Worm (Caenorhabditis elegans) whole organism, L3 larva: ENCODE results near the gene attf-4.
A peak's percentile ranks its signal among the peaks of the same experiment; 100 is the strongest.

Source experiments
- R02D3.7 ChIP-seq: fragments of 150-350 bp; optimal IDR thresholded peaks from 2 replicates; lab custom pipeline; 2014; ENCODE audit warnings: missing biosample characterization, missing genetic modification characterization
- ZK546.5 ChIP-seq: sonication (generic microtip); optimal IDR thresholded peaks from 2 replicates; lab custom pipeline; 2017; ENCODE audit warnings: missing biosample characterization, missing genetic modification characterization
- aly-2 ChIP-seq: fragments of 150-350 bp; optimal IDR thresholded peaks from 2 replicates; lab custom pipeline; 2014; ENCODE audit warnings: missing biosample characterization, missing genetic modification characterization
- ama-1 ChIP-seq: fragments of 150-350 bp; optimal IDR thresholded peaks from 2 replicates; lab custom pipeline; 2018
- ceh-16 ChIP-seq: sonication (generic microtip); optimal IDR thresholded peaks from 2 replicates; lab custom pipeline; 2017; ENCODE audit warnings: missing biosample characterization, missing genetic modification characterization
- ceh-9 ChIP-seq: sonication (generic microtip); optimal IDR thresholded peaks from 2 replicates; lab custom pipeline; 2018; ENCODE audit warnings: missing biosample characterization, missing genetic modification characterization
- elt-1 ChIP-seq: fragments of 150-350 bp; optimal IDR thresholded peaks from 2 replicates; lab custom pipeline; 2014; ENCODE audit warnings: missing biosample characterization, missing genetic modification characterization
- elt-2 ChIP-seq: sonication (generic microtip); optimal IDR thresholded peaks from 2 replicates; lab custom pipeline; 2016; ENCODE audit warnings: missing genetic modification reagents, mild to moderate bottlenecking, missing genetic modification characterization, missing compliant biosample characterization
- elt-3 ChIP-seq, 3 experiments: fragments of 150-350 bp in 1 of 3; sonication (generic microtip) in 2 of 3; optimal IDR thresholded peaks; 2 replicates in 2 of 3; 4 replicates in 1 of 3; lab custom pipeline; 2014 to 2017; ENCODE audit warnings: missing biosample characterization in 3 of 3, missing genetic modification characterization in 3 of 3
- eor-1 ChIP-seq, 2 experiments: fragments of 150-350 bp; optimal IDR thresholded peaks; 2 replicates each; lab custom pipeline; 2014 to 2018; ENCODE audit warnings: missing biosample characterization in 2 of 2, missing genetic modification characterization in 2 of 2
- fkh-2 ChIP-seq: fragments of 150-350 bp; optimal IDR thresholded peaks from 2 replicates; lab custom pipeline; 2014; ENCODE audit warnings: missing biosample characterization, missing genetic modification reagents, missing genetic modification characterization
- fos-1 ChIP-seq: fragments of 150-350 bp; optimal IDR thresholded peaks from 2 replicates; lab custom pipeline; 2014; ENCODE audit warnings: missing biosample characterization, missing genetic modification characterization
- hmg-11 ChIP-seq: sonication (generic microtip); optimal IDR thresholded peaks from 2 replicates; lab custom pipeline; 2016; ENCODE audit warnings: missing genetic modification characterization, missing compliant biosample characterization
- lsy-12 ChIP-seq: sonication (generic microtip); optimal IDR thresholded peaks from 2 replicates; lab custom pipeline; 2016; ENCODE audit warnings: mild to moderate bottlenecking, missing genetic modification characterization, missing compliant biosample characterization
- mdl-1 ChIP-seq: fragments of 150-350 bp; optimal IDR thresholded peaks from 2 replicates; lab custom pipeline; 2014; ENCODE audit warnings: missing biosample characterization, missing genetic modification characterization
- mml-1 ChIP-seq: fragments of 150-350 bp; sonication (generic microtip); optimal IDR thresholded peaks from 3 replicates; lab custom pipeline; 2014; ENCODE audit warnings: missing biosample characterization, missing genetic modification characterization
- nfya-1 ChIP-seq: sonication (generic microtip); optimal IDR thresholded peaks from 2 replicates; lab custom pipeline; 2017; ENCODE audit warnings: missing genetic modification characterization, mild to moderate bottlenecking, missing compliant biosample characterization, antibody characterized with exemption, moderate library complexity; ENCODE audit not compliant: insufficient read depth
- nhr-11 ChIP-seq: fragments of 150-350 bp; optimal IDR thresholded peaks from 2 replicates; lab custom pipeline; 2014; ENCODE audit warnings: missing biosample characterization, missing genetic modification characterization
- nhr-25 ChIP-seq: sonication (generic microtip); optimal IDR thresholded peaks from 2 replicates; lab custom pipeline; 2017; ENCODE audit warnings: missing biosample characterization, missing genetic modification characterization
- nhr-28 ChIP-seq: fragments of 150-350 bp; optimal IDR thresholded peaks from 2 replicates; lab custom pipeline; 2014; ENCODE audit warnings: missing biosample characterization, missing genetic modification characterization
- nhr-43 ChIP-seq: sonication (generic microtip); optimal IDR thresholded peaks from 2 replicates; lab custom pipeline; 2016; ENCODE audit warnings: mild to moderate bottlenecking, missing genetic modification characterization, missing compliant biosample characterization; ENCODE audit not compliant: poor library complexity, severe bottlenecking
- nhr-67 ChIP-seq: fragments of 150-350 bp; optimal IDR thresholded peaks from 2 replicates; lab custom pipeline; 2014; ENCODE audit warnings: missing biosample characterization, missing genetic modification characterization
- nhr-76 ChIP-seq: fragments of 150-350 bp; sonication (generic microtip); optimal IDR thresholded peaks from 5 replicates; lab custom pipeline; 2014; ENCODE audit warnings: missing biosample characterization, missing genetic modification characterization
- nhr-77 ChIP-seq: fragments of 150-350 bp; optimal IDR thresholded peaks from 2 replicates; lab custom pipeline; 2014; ENCODE audit warnings: missing biosample characterization, missing genetic modification characterization
- pha-4 ChIP-seq: fragments of 150-350 bp; optimal IDR thresholded peaks from 2 replicates; lab custom pipeline; 2014; ENCODE audit warnings: missing biosample characterization, missing genetic modification reagents, missing genetic modification characterization
- sea-2 ChIP-seq: fragments of 150-350 bp; sonication (generic microtip); optimal IDR thresholded peaks from 4 replicates; lab custom pipeline; 2014; ENCODE audit warnings: missing biosample characterization, missing genetic modification reagents, missing genetic modification characterization
- skn-1 ChIP-seq: fragments of 150-350 bp; optimal IDR thresholded peaks from 2 replicates; lab custom pipeline; 2014; ENCODE audit warnings: missing biosample characterization, missing genetic modification characterization
- tbx-2 ChIP-seq: sonication (generic microtip); optimal IDR thresholded peaks from 2 replicates; lab custom pipeline; 2016; ENCODE audit warnings: mild to moderate bottlenecking, missing genetic modification characterization, missing compliant biosample characterization
- unc-39 ChIP-seq: sonication (generic microtip); optimal IDR thresholded peaks from 4 replicates; lab custom pipeline; 2017; ENCODE audit warnings: missing biosample characterization, missing genetic modification characterization
- zag-1 ChIP-seq: fragments of 150-350 bp; optimal IDR thresholded peaks from 2 replicates; lab custom pipeline; 2014; ENCODE audit warnings: missing biosample characterization, missing genetic modification characterization
- ztf-11 ChIP-seq: fragments of 150-350 bp; optimal IDR thresholded peaks from 2 replicates; lab custom pipeline; 2014; ENCODE audit warnings: missing biosample characterization, missing genetic modification characterization

Gene attf-4

ce11 chrIII:6080263-6080662 is at the start of gene attf-4:
attf-4 (plus strand) TSS chrIII:6080563.
- TF ChIP-seq nfya-1 (tag; lab: Kevin White, UChicago): no peak
- TF ChIP-seq tbx-2 (tag; lab: Kevin White, UChicago): no peak
- TF ChIP-seq lsy-12 (tag; lab: Kevin White, UChicago): no peak
- TF ChIP-seq skn-1 (tag; lab: Kevin White, UChicago): no peak
- TF ChIP-seq nhr-67 (tag; lab: Kevin White, UChicago): no peak
- no peak for TF ChIP-seq nhr-77 (tag; lab: Kevin White, UChicago)
- no peak for TF ChIP-seq aly-2 (tag; lab: Kevin White, UChicago)
- TF ChIP-seq elt-2 (tag; lab: Kevin White, UChicago): peak; percentile 45
- TF ChIP-seq, all 47 proteins: peak for 1

ce11 chrIII:6039370-6039769 is 41.0 kb upstream of the attf-4 start, which contains the start of gene ift-139:
ift-139 (minus strand) TSS chrIII:6039470.
- TF ChIP-seq ztf-11 (tag; lab: Kevin White, UChicago) (no peak), ceh-9 (tag; lab: Kevin White, UChicago) (no peak), nfya-1 (tag; lab: Kevin White, UChicago) (no peak), ama-1 (no peak)

DNA sequence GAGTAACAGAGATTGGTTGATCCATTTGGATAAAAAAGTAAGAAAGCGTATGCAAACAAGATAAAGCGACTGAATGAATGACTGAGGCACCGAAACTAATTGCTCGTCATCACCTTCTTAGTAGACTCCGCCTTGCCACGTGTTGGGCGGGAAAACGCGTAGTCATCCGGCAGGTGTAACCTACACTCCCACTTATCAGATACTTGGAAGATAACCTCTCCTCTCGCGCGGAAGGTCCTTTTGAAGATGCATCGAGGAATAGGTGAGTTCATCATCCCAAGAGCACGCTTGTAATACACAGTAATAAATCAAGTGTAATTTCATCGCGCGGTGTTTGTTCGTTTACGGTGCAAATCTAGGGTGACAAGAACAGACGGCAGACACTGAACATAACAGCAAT is 33.5 kb upstream of the attf-4 start, which contains the start of gene tbx-11:
Gene tbx-11 (minus strand): TSS at position 101 of the 400 bp plus-strand sequence.
- TF ChIP-seq mdl-1: no peak
- no peak for TF ChIP-seq unc-39 (tag; lab: Kevin White, UChicago)
- TF ChIP-seq R02D3.7 (tag; lab: Kevin White, UChicago): no peak
- TF ChIP-seq nhr-43 (tag; lab: Kevin White, UChicago): no peak
- no peak for TF ChIP-seq eor-1 (tag; optimal IDR thresholded peaks at IDR 0.05; lab: Kevin White, UChicago)
- no peak for TF ChIP-seq ztf-11 (tag; lab: Kevin White, UChicago)
- no peak for TF ChIP-seq fos-1 (tag; lab: Kevin White, UChicago)
- no peak for TF ChIP-seq zag-1 (tag; lab: Kevin White, UChicago)
- no peak for TF ChIP-seq elt-3 (tag; optimal IDR thresholded peaks at IDR 0.05; lab: Kevin White, UChicago)
- TF ChIP-seq fkh-2 (tag; lab: Kevin White, UChicago): no peak
- TF ChIP-seq sea-2 (GFP tag; lab: Kevin White, UChicago): no peak
- no peak for TF ChIP-seq nhr-67 (tag; lab: Kevin White, UChicago)
- no peak for TF ChIP-seq ama-1
- TF ChIP-seq nhr-25 (tag; lab: Kevin White, UChicago): no peak
- no peak for TF ChIP-seq nhr-11 (tag; lab: Kevin White, UChicago)
- TF ChIP-seq elt-1: no peak

DNA sequence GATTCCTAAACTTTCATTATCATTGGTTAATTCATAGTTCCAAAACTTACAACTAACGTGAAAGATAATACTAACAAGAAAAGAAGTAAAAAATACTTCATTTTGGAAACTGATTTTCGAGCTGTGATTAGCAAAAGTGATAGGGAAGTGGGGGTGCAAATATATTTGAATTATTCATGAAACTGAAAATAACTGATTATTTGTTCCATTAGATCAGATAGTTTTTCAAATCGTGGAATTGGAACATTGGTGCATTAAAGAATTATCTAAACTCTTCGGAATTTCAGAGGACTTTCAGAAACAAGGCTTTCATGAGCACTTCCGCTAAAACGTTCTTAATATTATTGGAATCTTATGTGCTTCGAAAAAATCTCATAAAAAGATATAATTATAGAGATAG is 24.7 kb upstream of the attf-4 start, which contains the start of gene F40H6.5:
Gene F40H6.5 (minus strand): TSS at position 101 of the 400 bp plus-strand sequence.
- TF ChIP-seq mml-1 (tag; lab: Kevin White, UChicago) (no peak), nhr-28 (tag; lab: Kevin White, UChicago) (no peak), nhr-11 (tag; lab: Kevin White, UChicago) (no peak), mdl-1 (no peak), fos-1 (tag; lab: Kevin White, UChicago) (no peak), ceh-16 (tag; lab: Kevin White, UChicago) (no peak), nhr-67 (tag; lab: Kevin White, UChicago) (no peak), ceh-9 (tag; lab: Kevin White, UChicago) (no peak), hmg-11 (tag; lab: Kevin White, UChicago) (no peak), lsy-12 (tag; lab: Kevin White, UChicago) (no peak), aly-2 (tag; lab: Kevin White, UChicago) (no peak), zag-1 (tag; lab: Kevin White, UChicago) (no peak), eor-1 (tag; optimal IDR thresholded peaks at IDR 0.05; lab: Kevin White, UChicago) (no peak)

DNA sequence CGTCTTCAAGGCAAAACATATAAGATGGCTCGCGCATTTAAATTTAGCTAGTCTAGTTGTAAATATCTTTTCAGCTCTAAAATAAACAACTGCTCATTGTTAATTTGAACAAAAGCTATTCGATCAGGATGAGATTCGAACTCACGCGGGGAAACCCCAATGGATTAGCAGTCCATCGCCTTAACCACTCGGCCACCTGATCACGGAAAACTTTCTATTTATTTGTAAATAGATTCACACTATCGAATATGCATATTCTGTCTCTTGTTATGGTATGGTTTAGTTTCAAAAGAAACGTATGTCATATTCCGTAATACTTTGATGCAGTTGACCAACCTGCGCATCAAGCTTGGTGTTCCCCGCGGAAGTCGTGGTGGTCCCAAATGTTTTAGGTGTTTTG is 24.2 kb upstream of the attf-4 start:
- no peak for TF ChIP-seq elt-3 (tag; optimal IDR thresholded peaks at IDR 0.05; lab: Kevin White, UChicago)
- no peak for TF ChIP-seq pha-4
- TF ChIP-seq unc-39 (tag; lab: Kevin White, UChicago): no peak
- no peak for TF ChIP-seq hmg-11 (tag; lab: Kevin White, UChicago)
- TF ChIP-seq ceh-9 (tag; lab: Kevin White, UChicago): no peak
- no peak for TF ChIP-seq fos-1 (tag; lab: Kevin White, UChicago)
- TF ChIP-seq elt-2 (tag; lab: Kevin White, UChicago): no peak
- no peak for TF ChIP-seq mdl-1
- TF ChIP-seq lsy-12 (tag; lab: Kevin White, UChicago): no peak
- no peak for TF ChIP-seq ZK546.5 (tag; lab: Kevin White, UChicago)
- no peak for TF ChIP-seq nhr-76 (tag; lab: Kevin White, UChicago)
- no peak for TF ChIP-seq aly-2 (tag; lab: Kevin White, UChicago)
- no peak for TF ChIP-seq elt-1
- no peak for TF ChIP-seq nhr-77 (tag; lab: Kevin White, UChicago)
